Worm (Caenorhabditis elegans) whole organism, L4 larva: ENCODE measurements around the gene F58A4.6.

Experiments
- D1046.2 ChIP-seq: fragments of 200-800 bp; sonication (Bioruptor generic); IDR thresholded peaks from 2 replicates; pipeline ENCODE4 v1.3.6; 2022; ENCODE audit warnings: missing genetic modification characterization, missing compliant biosample characterization
- F10B5.3 ChIP-seq: sonication (generic microtip); optimal IDR thresholded peaks from 2 replicates; lab custom pipeline; 2016; ENCODE audit warnings: mild to moderate bottlenecking, missing genetic modification characterization, missing compliant biosample characterization
- F37D6.2 ChIP-seq: sonication (generic microtip); optimal IDR thresholded peaks from 2 replicates; lab custom pipeline; 2016; ENCODE audit warnings: mild to moderate bottlenecking, missing genetic modification characterization, missing compliant biosample characterization
- R02D3.7 ChIP-seq: fragments of 150-350 bp; sonication (generic microtip); optimal IDR thresholded peaks from 3 replicates; lab custom pipeline; 2014; ENCODE audit warnings: missing biosample characterization, missing genetic modification characterization
- T20F7.1 ChIP-seq: fragments of 200-800 bp; sonication (Bioruptor generic); optimal IDR thresholded peaks from 2 replicates; lab custom pipeline; 2018; ENCODE audit warnings: mild to moderate bottlenecking, missing genetic modification characterization, missing compliant biosample characterization
- T26A8.4 ChIP-seq: fragments of 200-800 bp; sonication (Bioruptor generic); IDR thresholded peaks from 2 replicates; pipeline ENCODE4 v1.3.6; 2022; ENCODE audit warnings: missing genetic modification characterization, missing compliant biosample characterization
- Y48G9A.11 ChIP-seq: fragments of 200-800 bp; sonication (Bioruptor generic); IDR thresholded peaks from 2 replicates; pipeline ENCODE4 v1.3.6; 2022; ENCODE audit warnings: missing genetic modification reagents, missing genetic modification characterization, missing compliant biosample characterization
- ZK546.5 ChIP-seq, 2 experiments: sonication (generic microtip); optimal IDR thresholded peaks; 2 replicates each; lab custom pipeline; 2017; ENCODE audit warnings: missing biosample characterization in 2 of 2, missing genetic modification characterization in 2 of 2
- aly-2 ChIP-seq: sonication (generic microtip); optimal IDR thresholded peaks from 2 replicates; lab custom pipeline; 2018; ENCODE audit warnings: missing biosample characterization, missing genetic modification characterization
- ama-1 ChIP-seq: fragments of 150-350 bp; optimal IDR thresholded peaks from 2 replicates; lab custom pipeline; 2014; ENCODE audit warnings: inconsistent platforms, mixed read lengths
- ceh-32 ChIP-seq: sonication (generic microtip); optimal IDR thresholded peaks from 2 replicates; lab custom pipeline; 2016; ENCODE audit warnings: mild to moderate bottlenecking, missing genetic modification characterization, missing compliant biosample characterization; ENCODE audit not compliant: poor library complexity
- ces-1 ChIP-seq: fragments of 150-350 bp; sonication (generic microtip); optimal IDR thresholded peaks from 4 replicates; lab custom pipeline; 2014; ENCODE audit warnings: missing biosample characterization, missing genetic modification reagents, missing genetic modification characterization
- cey-2 ChIP-seq: sonication (generic microtip); optimal IDR thresholded peaks from 3 replicates; lab custom pipeline; 2017; ENCODE audit warnings: missing genetic modification characterization, mild to moderate bottlenecking, missing compliant biosample characterization, antibody characterized with exemption, borderline replicate concordance; ENCODE audit not compliant: insufficient read depth
- ctbp-1 ChIP-seq: fragments of 200-800 bp; sonication (Bioruptor generic); IDR thresholded peaks from 2 replicates; pipeline ENCODE4 v1.3.6; 2022; ENCODE audit warnings: missing genetic modification reagents, missing genetic modification characterization, missing compliant biosample characterization
- daf-12 ChIP-seq: fragments of 150-350 bp; optimal IDR thresholded peaks from 2 replicates; lab custom pipeline; 2014; ENCODE audit warnings: missing biosample characterization, missing genetic modification reagents, missing genetic modification characterization
- daf-19 ChIP-seq: fragments of 200-800 bp; sonication (Bioruptor generic); conservative IDR thresholded peaks from 2 replicates; pipeline ENCODE4 v1.3.6; 2022; ENCODE audit warnings: missing genetic modification characterization, missing compliant biosample characterization
- dmd-6 ChIP-seq: fragments of 200-800 bp; sonication (Bioruptor generic); IDR thresholded peaks from 2 replicates; pipeline ENCODE4 v1.3.6; 2022; ENCODE audit warnings: missing genetic modification reagents, missing genetic modification characterization, missing compliant biosample characterization
- dmd-8 ChIP-seq: fragments of 200-800 bp; sonication (Bioruptor generic); IDR thresholded peaks from 2 replicates; pipeline ENCODE4 v1.3.6; 2022; ENCODE audit warnings: missing genetic modification characterization, missing compliant biosample characterization
- dpl-1 ChIP-seq: fragments of 150-350 bp; optimal IDR thresholded peaks from 2 replicates; lab custom pipeline; 2014; ENCODE audit warnings: missing biosample characterization, missing genetic modification reagents, missing genetic modification characterization
- dve-1 ChIP-seq: sonication (generic microtip); optimal IDR thresholded peaks from 2 replicates; lab custom pipeline; 2017; ENCODE audit warnings: antibody characterized with exemption, mild to moderate bottlenecking, missing genetic modification characterization, missing compliant biosample characterization; ENCODE audit not compliant: insufficient read depth
- fkh-10 ChIP-seq: fragments of 150-350 bp; optimal IDR thresholded peaks from 2 replicates; lab custom pipeline; 2014; ENCODE audit warnings: missing biosample characterization, missing genetic modification reagents, missing genetic modification characterization
- gei-8 ChIP-seq: fragments of 200-800 bp; sonication (Bioruptor generic); optimal IDR thresholded peaks from 2 replicates; lab custom pipeline; 2018; ENCODE audit warnings: mild to moderate bottlenecking, missing genetic modification characterization, missing compliant biosample characterization
- hif-1 ChIP-seq, 2 experiments: sonication (generic microtip); optimal IDR thresholded peaks; 2 replicates each; lab custom pipeline; 2016 to 2017; ENCODE audit warnings: missing compliant biosample characterization in 2 of 2, missing genetic modification characterization in 2 of 2, missing genetic modification reagents in 2 of 2, missing genotype in 2 of 2, mild to moderate bottlenecking in 1 of 2
- hlh-11 ChIP-seq: fragments of 200-800 bp; sonication (Bioruptor generic); optimal IDR thresholded peaks from 2 replicates; lab custom pipeline; 2018; ENCODE audit warnings: mild to moderate bottlenecking, missing genetic modification characterization, missing compliant biosample characterization
- hmg-1.1 ChIP-seq: fragments of 200-800 bp; sonication (Bioruptor generic); IDR thresholded peaks from 2 replicates; pipeline ENCODE4 v1.3.6; 2022; ENCODE audit warnings: missing genetic modification reagents, missing genetic modification characterization, missing compliant biosample characterization
- jun-1 ChIP-seq: fragments of 150-350 bp; optimal IDR thresholded peaks from 2 replicates; lab custom pipeline; 2014; ENCODE audit warnings: missing biosample characterization, missing genetic modification reagents, missing genetic modification characterization
- lin-15B ChIP-seq: fragments of 150-350 bp; sonication (generic microtip); optimal IDR thresholded peaks from 3 replicates; lab custom pipeline; 2014; ENCODE audit warnings: missing biosample characterization, missing genetic modification characterization
- lin-29 ChIP-seq: fragments of 200-800 bp; sonication (Bioruptor generic); IDR thresholded peaks from 2 replicates; pipeline ENCODE4 v1.3.6; 2022; ENCODE audit warnings: missing genetic modification reagents, missing genetic modification characterization, missing compliant biosample characterization
- lin-38 ChIP-seq: fragments of 200-800 bp; sonication (Bioruptor generic); IDR thresholded peaks from 2 replicates; pipeline ENCODE4 v1.3.6; 2022; ENCODE audit warnings: missing genetic modification reagents, missing genetic modification characterization, missing compliant biosample characterization
- lir-3 ChIP-seq: sonication (generic microtip); optimal IDR thresholded peaks from 2 replicates; lab custom pipeline; 2016; ENCODE audit warnings: mild to moderate bottlenecking, missing genetic modification characterization, missing compliant biosample characterization
- mdl-1 ChIP-seq, 2 experiments: fragments of 150-350 bp in 1 of 2; sonication (generic microtip) in 1 of 2; optimal IDR thresholded peaks; 2 replicates each; lab custom pipeline; 2014 to 2017; ENCODE audit warnings: missing biosample characterization in 2 of 2, missing genetic modification characterization in 2 of 2
- mdt-29 ChIP-seq: fragments of 200-800 bp; sonication (Bioruptor generic); IDR thresholded peaks from 2 replicates; pipeline ENCODE4 v1.3.6; 2022; ENCODE audit warnings: missing genetic modification reagents, missing genetic modification characterization, missing compliant biosample characterization
- mes-2 ChIP-seq: sonication (generic microtip); optimal IDR thresholded peaks from 2 replicates; lab custom pipeline; 2016; ENCODE audit warnings: missing genotype, mild to moderate bottlenecking, missing genetic modification characterization, missing compliant biosample characterization; ENCODE audit not compliant: poor library complexity, severe bottlenecking
- nhr-10 ChIP-seq: fragments of 150-350 bp; optimal IDR thresholded peaks from 2 replicates; lab custom pipeline; 2014; ENCODE audit warnings: missing biosample characterization, missing genetic modification characterization
- nhr-102 ChIP-seq: sonication (generic microtip); optimal IDR thresholded peaks from 2 replicates; lab custom pipeline; 2016; ENCODE audit warnings: mild to moderate bottlenecking, missing genetic modification characterization, moderate library complexity, missing compliant biosample characterization
- nhr-11 ChIP-seq: fragments of 150-350 bp; optimal IDR thresholded peaks from 2 replicates; lab custom pipeline; 2014; ENCODE audit warnings: missing biosample characterization, missing genetic modification characterization
- nhr-25 ChIP-seq: sonication (generic microtip); optimal IDR thresholded peaks from 2 replicates; lab custom pipeline; 2017; ENCODE audit warnings: missing genetic modification characterization, mild to moderate bottlenecking, missing compliant biosample characterization, antibody characterized with exemption, moderate library complexity, borderline replicate concordance; ENCODE audit not compliant: insufficient read depth
- nhr-28 ChIP-seq: fragments of 150-350 bp; optimal IDR thresholded peaks from 2 replicates; lab custom pipeline; 2014; ENCODE audit warnings: missing biosample characterization, missing genetic modification characterization
- nhr-42 ChIP-seq: fragments of 200-800 bp; sonication (Bioruptor generic); IDR thresholded peaks from 2 replicates; pipeline ENCODE4 v1.3.6; 2022; ENCODE audit warnings: missing genetic modification characterization, missing compliant biosample characterization
- nhr-77 ChIP-seq: fragments of 150-350 bp; optimal IDR thresholded peaks from 2 replicates; lab custom pipeline; 2014; ENCODE audit warnings: missing biosample characterization, missing genetic modification characterization
- pha-4 ChIP-seq, 2 experiments: fragments of 150-350 bp in 1 of 2; fragments of 200-800 bp in 1 of 2; sonication (Bioruptor generic) in 1 of 2; IDR thresholded peaks in 1 of 2; optimal IDR thresholded peaks in 1 of 2; 2 replicates each; pipeline versions ENCODE4 v1.3.6 to Lab custom; 2014 to 2022; ENCODE audit warnings: missing genetic modification characterization in 2 of 2, missing genetic modification reagents in 2 of 2, missing biosample characterization in 1 of 2, missing compliant biosample characterization in 1 of 2
- saeg-2 ChIP-seq: fragments of 200-800 bp; sonication (Bioruptor generic); IDR thresholded peaks from 2 replicates; pipeline ENCODE4 v1.3.6; 2022; ENCODE audit warnings: missing genetic modification reagents, missing genetic modification characterization, missing compliant biosample characterization
- skn-1 ChIP-seq: fragments of 150-350 bp; optimal IDR thresholded peaks from 2 replicates; lab custom pipeline; 2014; ENCODE audit warnings: missing biosample characterization, missing genetic modification characterization
- snpc-1.2 ChIP-seq: fragments of 200-800 bp; sonication (Bioruptor generic); IDR thresholded peaks from 2 replicates; pipeline ENCODE4 v1.3.6; 2022; ENCODE audit warnings: missing genetic modification reagents, missing genetic modification characterization, missing compliant biosample characterization
- spr-1 ChIP-seq: sonication (generic microtip); optimal IDR thresholded peaks from 2 replicates; lab custom pipeline; 2016; ENCODE audit warnings: mild to moderate bottlenecking, missing genetic modification characterization, missing compliant biosample characterization
- tra-1 ChIP-seq: fragments of 200-800 bp; sonication (Bioruptor generic); IDR thresholded peaks from 2 replicates; pipeline ENCODE4 v1.3.6; 2022; ENCODE audit warnings: missing genetic modification reagents, missing genetic modification characterization, missing compliant biosample characterization
- zag-1 ChIP-seq: fragments of 150-350 bp; optimal IDR thresholded peaks from 2 replicates; lab custom pipeline; 2014; ENCODE audit warnings: missing biosample characterization, missing genetic modification characterization
- zfp-3 ChIP-seq: fragments of 200-800 bp; sonication (Bioruptor generic); conservative IDR thresholded peaks from 2 replicates; pipeline ENCODE4 v1.3.6; 2022; ENCODE audit warnings: missing genetic modification reagents, missing genetic modification characterization, missing compliant biosample characterization
- zip-11 ChIP-seq: fragments of 200-800 bp; sonication (Bioruptor generic); IDR thresholded peaks from 2 replicates; pipeline ENCODE4 v1.3.6; 2022; ENCODE audit warnings: missing genetic modification characterization, missing compliant biosample characterization
- zip-2 ChIP-seq: fragments of 150-350 bp; optimal IDR thresholded peaks from 2 replicates; lab custom pipeline; 2014; ENCODE audit warnings: missing biosample characterization, missing genetic modification characterization

The F58A4.6 gene

ce11 chrIII:9629855-9630254, 15.6 kb downstream of the F58A4.6 start, which contains the start of gene rpac-19 (continued):
- TF ChIP-seq nhr-28 (peak; percentile 20), zfp-3 (GFP tag; lab: Robert Waterston, UW) (peak; percentile 73; the same call in 1 of the 2 replicates), T20F7.1 (peak; percentile 70), skn-1 (tag; lab: Kevin White, UChicago) (no peak), F37D6.2 (tag; lab: Kevin White, UChicago) (peak; percentile 14), D1046.2 (GFP tag; lab: Robert Waterston, UW) (no peak), Y48G9A.11 (GFP tag; lab: Robert Waterston, UW) (0 out of 2 replicates have a peak, but pooled peaks have one; percentile 24), mes-2 (tag; lab: Kevin White, UChicago) (peak; percentile 91), jun-1 (tag; lab: Kevin White, UChicago) (peak; percentile 27), lin-38 (peak; percentile 85), zip-11 (GFP tag; lab: Robert Waterston, UW) (no peak), tra-1 (no peak), nhr-11 (tag; lab: Kevin White, UChicago) (no peak), spr-1 (tag; lab: Kevin White, UChicago) (peak; percentile 80), pha-4 (GFP tag; IDR thresholded peaks at IDR 0.05; lab: Robert Waterston, UW) (peak; percentile 81), pha-4 (tag; optimal IDR thresholded peaks at IDR 0.05; lab: Kevin White, UChicago) (no peak), ama-1 (peak; percentile 83), F10B5.3 (peak; percentile 64), dpl-1 (GFP tag; lab: Kevin White, UChicago) (peak; percentile 71), nhr-42 (GFP tag; lab: Robert Waterston, UW) (peak; percentile 38; the same call in 1 of the 2 replicates), ZK546.5 (tag; optimal IDR thresholded peaks at IDR 0.05; lab: Kevin White, UChicago) (no peak), hif-1 (tag; optimal IDR thresholded peaks at IDR 0.05; lab: Kevin White, UChicago) (peak in 1 of 2 experiments; percentile 74), lin-29 (GFP tag; lab: Robert Waterston, UW) (0 out of 2 replicates have a peak, but pooled peaks have one; percentile 65), hlh-11 (tag; lab: Kevin White, UChicago) (no peak), zag-1 (no peak), dmd-6 (GFP tag; lab: Robert Waterston, UW) (peak; percentile 60), dve-1 (tag; lab: Kevin White, UChicago) (peak; percentile 96), R02D3.7 (tag; lab: Kevin White, UChicago) (no peak), mdl-1 (tag; optimal IDR thresholded peaks at IDR 0.05; lab: Kevin White, UChicago) (peak in 1 of 2 experiments; percentile 33), daf-12 (tag; lab: Kevin White, UChicago) (no peak), gei-8 (GFP tag; lab: Kevin White, UChicago) (no peak), cey-2 (tag; lab: Kevin White, UChicago) (no peak), lin-15B (tag; lab: Kevin White, UChicago) (no peak), daf-19 (GFP tag; lab: Robert Waterston, UW) (peak; percentile 45), hmg-1.1 (peak; percentile 56), nhr-10 (tag; lab: Kevin White, UChicago) (peak; percentile 13), fkh-10 (no peak), mdt-29 (GFP tag; lab: Robert Waterston, UW) (peak; percentile 72; the same call in 1 of the 2 replicates), dmd-8 (GFP tag; lab: Robert Waterston, UW) (no peak), zip-2 (tag; lab: Kevin White, UChicago) (peak; percentile 54), nhr-25 (tag; lab: Kevin White, UChicago) (no peak), ctbp-1 (peak; percentile 67), T26A8.4 (peak; percentile 82), ceh-32 (tag; lab: Kevin White, UChicago) (no peak), lir-3 (tag; lab: Kevin White, UChicago) (no peak), nhr-77 (tag; lab: Kevin White, UChicago) (peak; percentile 24), nhr-102 (tag; lab: Kevin White, UChicago) (peak; percentile 80), ces-1 (GFP tag; lab: Kevin White, UChicago) (no peak), saeg-2 (GFP tag; lab: Robert Waterston, UW) (0 out of 2 replicates have a peak, but pooled peaks have one; percentile 8), aly-2 (tag; lab: Kevin White, UChicago) (no peak), snpc-1.2 (no peak)
